Worm (Caenorhabditis elegans) whole organism, mixed stage, embryonic: ENCODE data around the gene snpc-1.3.

Experiments used
- M03D4.4 ChIP-seq: sonication (generic microtip); optimal IDR thresholded peaks from 2 replicates; lab custom pipeline; 2017; ENCODE audit warnings: mild to moderate bottlenecking, missing genetic modification characterization, missing compliant biosample characterization
- bed-3 ChIP-seq: fragments of 200-800 bp; sonication (Bioruptor generic); optimal IDR thresholded peaks from 3 replicates; lab custom pipeline; 2018; ENCODE audit warnings: mild to moderate bottlenecking, missing genetic modification characterization, moderate library complexity, missing compliant biosample characterization
- blmp-1 ChIP-seq: fragments of 150-350 bp; optimal IDR thresholded peaks from 2 replicates; lab custom pipeline; 2014; ENCODE audit warnings: missing biosample characterization, missing genetic modification characterization
- ces-1 ChIP-seq: fragments of 150-350 bp; optimal IDR thresholded peaks from 2 replicates; lab custom pipeline; 2014; ENCODE audit warnings: missing biosample characterization, missing genetic modification reagents, missing genetic modification characterization
- cnd-1 ChIP-seq: fragments of 200-800 bp; sonication (Bioruptor generic); optimal IDR thresholded peaks from 2 replicates; lab custom pipeline; 2018; ENCODE audit warnings: mild to moderate bottlenecking, missing genetic modification characterization, missing compliant biosample characterization
- drap-1 ChIP-seq: fragments of 200-800 bp; sonication (Bioruptor generic); optimal IDR thresholded peaks from 3 replicates; lab custom pipeline; 2018; ENCODE audit warnings: mild to moderate bottlenecking, missing genetic modification characterization, missing compliant biosample characterization
- elt-1 ChIP-seq: sonication (generic microtip); optimal IDR thresholded peaks from 2 replicates; lab custom pipeline; 2017; ENCODE audit warnings: missing genetic modification characterization, mild to moderate bottlenecking, missing compliant biosample characterization, antibody characterized with exemption, moderate library complexity, borderline replicate concordance; ENCODE audit not compliant: insufficient read depth
- elt-3 ChIP-seq: fragments of 150-350 bp; optimal IDR thresholded peaks from 2 replicates; lab custom pipeline; 2014; ENCODE audit warnings: missing biosample characterization, missing genetic modification characterization
- flh-1 ChIP-seq: fragments of 200-800 bp; sonication (Bioruptor generic); optimal IDR thresholded peaks from 2 replicates; lab custom pipeline; 2018; ENCODE audit warnings: mild to moderate bottlenecking, missing genetic modification characterization, moderate library complexity, missing compliant biosample characterization
- ham-2 ChIP-seq: fragments of 200-800 bp; sonication (Bioruptor generic); optimal IDR thresholded peaks from 2 replicates; lab custom pipeline; 2018; ENCODE audit warnings: mild to moderate bottlenecking, missing genetic modification characterization, missing compliant biosample characterization
- hlh-1 ChIP-seq: fragments of 150-350 bp; optimal IDR thresholded peaks from 2 replicates; lab custom pipeline; 2014; ENCODE audit warnings: missing biosample characterization, missing genetic modification reagents, missing genetic modification characterization
- lsy-2 ChIP-seq: fragments of 150-350 bp; optimal IDR thresholded peaks from 2 replicates; lab custom pipeline; 2014; ENCODE audit warnings: missing biosample characterization, missing genetic modification characterization
- mab-5 ChIP-seq: fragments of 150-350 bp; optimal IDR thresholded peaks from 2 replicates; lab custom pipeline; 2014; ENCODE audit warnings: missing biosample characterization, missing genetic modification characterization
- mep-1 ChIP-seq: fragments of 150-350 bp; optimal IDR thresholded peaks from 2 replicates; lab custom pipeline; 2017; ENCODE audit warnings: missing biosample characterization, missing genetic modification reagents, missing genetic modification characterization, inconsistent platforms
- mls-2 ChIP-seq: sonication (generic microtip); optimal IDR thresholded peaks from 2 replicates; lab custom pipeline; 2016; ENCODE audit warnings: mild to moderate bottlenecking, missing genetic modification characterization, moderate library complexity, missing compliant biosample characterization
- nhr-12 ChIP-seq: fragments of 150-350 bp; optimal IDR thresholded peaks from 2 replicates; lab custom pipeline; 2014; ENCODE audit warnings: missing biosample characterization, missing genetic modification characterization
- nhr-2 ChIP-seq: fragments of 150-350 bp; optimal IDR thresholded peaks from 2 replicates; lab custom pipeline; 2014; ENCODE audit warnings: missing biosample characterization, missing genetic modification characterization
- nhr-28 ChIP-seq: fragments of 150-350 bp; optimal IDR thresholded peaks from 2 replicates; lab custom pipeline; 2014; ENCODE audit warnings: missing biosample characterization, missing genetic modification characterization
- nhr-76 ChIP-seq: sonication (generic microtip); optimal IDR thresholded peaks from 2 replicates; lab custom pipeline; 2017; ENCODE audit warnings: missing biosample characterization, missing genetic modification characterization
- sem-2 ChIP-seq: fragments of 200-800 bp; sonication (Bioruptor generic); optimal IDR thresholded peaks from 2 replicates; lab custom pipeline; 2018; ENCODE audit warnings: mild to moderate bottlenecking, missing genetic modification characterization, missing compliant biosample characterization
- sptf-1 ChIP-seq: sonication (generic microtip); optimal IDR thresholded peaks from 2 replicates; lab custom pipeline; 2017; ENCODE audit warnings: mild to moderate bottlenecking, missing genetic modification characterization, moderate library complexity, missing compliant biosample characterization
- tbx-8 ChIP-seq: fragments of 200-800 bp; sonication (Bioruptor generic); optimal IDR thresholded peaks from 2 replicates; lab custom pipeline; 2018; ENCODE audit warnings: mild to moderate bottlenecking, missing genetic modification characterization, moderate library complexity, missing compliant biosample characterization
- unc-120 ChIP-seq: sonication (generic microtip); optimal IDR thresholded peaks from 2 replicates; lab custom pipeline; 2017; ENCODE audit warnings: missing genetic modification characterization, missing compliant biosample characterization; ENCODE audit not compliant: poor library complexity, severe bottlenecking
- unc-39 ChIP-seq: fragments of 150-350 bp; optimal IDR thresholded peaks from 2 replicates; lab custom pipeline; 2014; ENCODE audit warnings: missing biosample characterization, missing genetic modification characterization
- unc-62 ChIP-seq: fragments of 150-350 bp; optimal IDR thresholded peaks from 2 replicates; lab custom pipeline; 2014; ENCODE audit warnings: missing biosample characterization, missing genetic modification reagents, missing genetic modification characterization
- zip-8 ChIP-seq: fragments of 150-350 bp; optimal IDR thresholded peaks from 2 replicates; lab custom pipeline; 2014; ENCODE audit warnings: missing biosample characterization, missing genetic modification characterization
- ztf-11 ChIP-seq: fragments of 150-350 bp; optimal IDR thresholded peaks from 2 replicates; lab custom pipeline; 2014; ENCODE audit warnings: missing biosample characterization, missing genetic modification characterization

The snpc-1.3 gene

ce11 chrV:5405053-5405452, 33.9 kb downstream of the snpc-1.3 start, which contains the start of gene dmsr-7:
Gene dmsr-7, plus strand, starts transcription at chrV:5405353.
- TF ChIP-seq unc-62 (GFP tag; lab: Kevin White, UChicago) (no peak), drap-1 (no peak), unc-120 (tag; lab: Kevin White, UChicago) (no peak), sem-2 (GFP tag; lab: Kevin White, UChicago) (no peak), nhr-76 (no peak), unc-39 (no peak), bed-3 (GFP tag; lab: Kevin White, UChicago) (no peak), elt-3 (tag; lab: Kevin White, UChicago) (no peak), nhr-12 (no peak), zip-8 (tag; lab: Kevin White, UChicago) (no peak), ham-2 (no peak), flh-1 (no peak), ces-1 (no peak), mep-1 (no peak), cnd-1 (tag; lab: Kevin White, UChicago) (no peak)

- TF ChIP-seq elt-1 (tag; lab: Kevin White, UChicago) (no peak), hlh-1 (tag; lab: Kevin White, UChicago) (no peak), mls-2 (tag; lab: Kevin White, UChicago) (no peak), nhr-76 (no peak), bed-3 (GFP tag; lab: Kevin White, UChicago) (no peak), nhr-28 (tag; lab: Kevin White, UChicago) (no peak), mep-1 (no peak), zip-8 (tag; lab: Kevin White, UChicago) (no peak), ztf-11 (tag; lab: Kevin White, UChicago) (no peak), sptf-1 (tag; lab: Kevin White, UChicago) (no peak), lsy-2 (tag; lab: Kevin White, UChicago) (no peak), blmp-1 (no peak), M03D4.4 (tag; lab: Kevin White, UChicago) (no peak), mab-5 (tag; lab: Kevin White, UChicago) (no peak)
Observed at ce11 chrV:5403938-5404337, 35.0 kb downstream of the snpc-1.3 start.

- TF ChIP-seq lsy-2 (tag; lab: Kevin White, UChicago) (no peak), nhr-12 (no peak), tbx-8 (GFP tag; lab: Kevin White, UChicago) (no peak), ztf-11 (tag; lab: Kevin White, UChicago) (no peak), unc-39 (no peak), M03D4.4 (tag; lab: Kevin White, UChicago) (no peak), nhr-2 (tag; lab: Kevin White, UChicago) (no peak), flh-1 (no peak), bed-3 (GFP tag; lab: Kevin White, UChicago) (no peak)
Observed at ce11 chrV:5392993-5393628, 45.9 kb downstream of the snpc-1.3 start, which contains the start of gene C35A11.4. Gene C35A11.4, minus strand, starts transcription at chrV:5393148.
